Fruit fly (Drosophila melanogaster) whole organism, embryonic: Measurements from ENCODE around the gene CG46439.
A peak's percentile ranks its signal among the peaks of the same experiment; 100 is the strongest.

Source experiments
- Atf-2 ChIP-seq: fragments of 200-800 bp; sonication (Bioruptor generic); optimal IDR thresholded peaks from 2 replicates; lab custom pipeline; 2016; ENCODE audit warnings: missing biosample characterization, missing genetic modification characterization
- CG10274 ChIP-seq: fragments of 200-800 bp; sonication (Bioruptor generic); optimal IDR thresholded peaks from 3 replicates; lab custom pipeline; 2017; ENCODE audit warnings: missing biosample characterization, mild to moderate bottlenecking, missing genetic modification characterization
- CG10959 ChIP-seq: fragments of 200-800 bp; sonication (Bioruptor generic); IDR thresholded peaks from 2 replicates; pipeline ENCODE4 v1.3.6; 2022; ENCODE audit warnings: missing biosample characterization, missing genetic modification characterization
- CG11456 ChIP-seq: fragments of 200-800 bp; sonication (Bioruptor generic); IDR thresholded peaks from 3 replicates; pipeline ENCODE4 v1.3.6; 2022; ENCODE audit warnings: missing biosample characterization, missing genetic modification characterization
- CG13123 ChIP-seq: fragments of 200-800 bp; sonication (Bioruptor generic); optimal IDR thresholded peaks from 2 replicates; lab custom pipeline; 2016; ENCODE audit warnings: missing biosample characterization, missing genetic modification characterization
- CG13287 ChIP-seq: fragments of 200-800 bp; sonication (Bioruptor generic); IDR thresholded peaks from 2 replicates; pipeline ENCODE4 v1.3.6; 2022; ENCODE audit warnings: missing biosample characterization, missing genetic modification characterization; ENCODE audit not compliant: partially characterized antibody
- CG13424 ChIP-seq: fragments of 200-800 bp; sonication (Bioruptor generic); optimal IDR thresholded peaks from 2 replicates; lab custom pipeline; 2019; ENCODE audit warnings: missing biosample characterization, mild to moderate bottlenecking, missing genetic modification characterization, moderate library complexity
- CG16815 ChIP-seq: fragments of 200-800 bp; sonication (Bioruptor generic); optimal IDR thresholded peaks from 3 replicates; lab custom pipeline; 2017; ENCODE audit warnings: missing biosample characterization, mild to moderate bottlenecking, missing genetic modification characterization
- CG17186 ChIP-seq: fragments of 200-800 bp; sonication (Bioruptor generic); optimal IDR thresholded peaks from 3 replicates; lab custom pipeline; 2017; ENCODE audit warnings: missing biosample characterization, missing genetic modification reagents, missing genetic modification characterization
- CG17328 ChIP-seq: fragments of 200-800 bp; sonication (Bioruptor generic); IDR thresholded peaks from 2 replicates; pipeline ENCODE4 v1.3.6; 2022; ENCODE audit warnings: missing biosample characterization, missing genetic modification characterization
- CG2678 ChIP-seq: fragments of 200-800 bp; sonication (Bioruptor generic); optimal IDR thresholded peaks from 3 replicates; lab custom pipeline; 2019; ENCODE audit warnings: missing biosample characterization, mild to moderate bottlenecking, missing genetic modification characterization, moderate library complexity
- CG2875 ChIP-seq: fragments of 200-800 bp; sonication (Bioruptor generic); optimal IDR thresholded peaks from 2 replicates; lab custom pipeline; 2017; ENCODE audit warnings: missing biosample characterization, mild to moderate bottlenecking, missing genetic modification characterization, missing genetic modification reagents
- CG3065 ChIP-seq: fragments of 200-800 bp; sonication (Bioruptor generic); optimal IDR thresholded peaks from 2 replicates; lab custom pipeline; 2016; ENCODE audit warnings: missing biosample characterization, missing genetic modification characterization
- CG31365 ChIP-seq: fragments of 200-800 bp; sonication (Bioruptor generic); optimal IDR thresholded peaks from 2 replicates; lab custom pipeline; 2018; ENCODE audit warnings: missing biosample characterization, mild to moderate bottlenecking, missing genetic modification characterization
- CG3163 ChIP-seq: fragments of 200-800 bp; sonication (Bioruptor generic); optimal IDR thresholded peaks from 3 replicates; lab custom pipeline; 2016; ENCODE audit warnings: missing biosample characterization, missing genetic modification characterization
- CG4282 ChIP-seq: fragments of 200-800 bp; sonication (Bioruptor generic); optimal IDR thresholded peaks from 2 replicates; lab custom pipeline; 2016; ENCODE audit warnings: missing biosample characterization, missing genetic modification characterization
- CG4730 ChIP-seq: fragments of 200-800 bp; sonication (Bioruptor generic); IDR thresholded peaks from 2 replicates; pipeline ENCODE4 v1.3.6; 2022; ENCODE audit warnings: missing biosample characterization, missing genetic modification characterization
- CG6654 ChIP-seq: fragments of 200-800 bp; sonication (Bioruptor generic); optimal IDR thresholded peaks from 2 replicates; lab custom pipeline; 2017; ENCODE audit warnings: missing biosample characterization, mild to moderate bottlenecking, missing genetic modification characterization
- CG7372 ChIP-seq: fragments of 200-800 bp; sonication (Bioruptor generic); IDR thresholded peaks from 2 replicates; pipeline ENCODE4 v1.3.6; 2022; ENCODE audit warnings: missing biosample characterization, missing genetic modification characterization
- CG7987 ChIP-seq: fragments of 200-800 bp; sonication (Bioruptor generic); optimal IDR thresholded peaks from 2 replicates; lab custom pipeline; 2018; ENCODE audit warnings: missing biosample characterization, mild to moderate bottlenecking, missing genetic modification characterization, moderate library complexity
- CG8359 ChIP-seq: fragments of 200-800 bp; sonication (Bioruptor generic); optimal IDR thresholded peaks from 2 replicates; lab custom pipeline; 2017; ENCODE audit warnings: missing biosample characterization, mild to moderate bottlenecking, missing genetic modification characterization, borderline replicate concordance
- CG8765 ChIP-seq: fragments of 200-800 bp; sonication (Bioruptor generic); IDR thresholded peaks from 2 replicates; pipeline ENCODE4 v1.3.6; 2022; ENCODE audit warnings: missing biosample characterization, missing genetic modification characterization
- Dbx ChIP-seq: fragments of 200-800 bp; sonication (Bioruptor generic); IDR thresholded peaks from 3 replicates; pipeline ENCODE4 v1.3.6; 2022; ENCODE audit warnings: missing biosample characterization, missing genetic modification characterization
- Dip2 ChIP-seq: fragments of 200-800 bp; sonication (Bioruptor generic); IDR thresholded peaks from 2 replicates; pipeline ENCODE4 v1.3.6; 2022; ENCODE audit warnings: missing biosample characterization, missing genetic modification characterization
- Dip3 ChIP-seq: fragments of 200-800 bp; sonication (Bioruptor generic); optimal IDR thresholded peaks from 3 replicates; lab custom pipeline; 2016; ENCODE audit warnings: missing biosample characterization, missing genetic modification characterization
- Doc3 ChIP-seq: fragments of 200-800 bp; sonication (Bioruptor generic); IDR thresholded peaks from 3 replicates; pipeline ENCODE4 v1.3.6; 2022; ENCODE audit warnings: missing biosample characterization, missing genetic modification characterization; ENCODE audit not compliant: partially characterized antibody
- ERR ChIP-seq: fragments of 200-800 bp; sonication (Bioruptor generic); optimal IDR thresholded peaks from 2 replicates; lab custom pipeline; 2016; ENCODE audit warnings: missing biosample characterization, missing genetic modification characterization
- Elba2 ChIP-seq: fragments of 200-800 bp; sonication (Bioruptor generic); optimal IDR thresholded peaks from 3 replicates; lab custom pipeline; 2016; ENCODE audit warnings: missing biosample characterization, missing genetic modification characterization
- Fer1 ChIP-seq: fragments of 200-800 bp; sonication (Bioruptor generic); optimal IDR thresholded peaks from 2 replicates; lab custom pipeline; 2017; ENCODE audit warnings: missing biosample characterization, mild to moderate bottlenecking, missing genetic modification characterization
- Fer3 ChIP-seq: fragments of 200-800 bp; sonication (Bioruptor generic); optimal IDR thresholded peaks from 2 replicates; lab custom pipeline; 2018; ENCODE audit warnings: missing biosample characterization, mild to moderate bottlenecking, missing genetic modification characterization, moderate library complexity
- H15 ChIP-seq: fragments of 200-800 bp; sonication (Bioruptor generic); IDR thresholded peaks from 3 replicates; pipeline ENCODE4 v1.3.6; 2022; ENCODE audit warnings: missing biosample characterization, missing genetic modification characterization
- Hand ChIP-seq: fragments of 200-800 bp; sonication (Bioruptor generic); optimal IDR thresholded peaks from 2 replicates; lab custom pipeline; 2017; ENCODE audit warnings: mild to moderate bottlenecking, missing biosample characterization, missing genetic modification reagents, missing genetic modification characterization
- Hmx ChIP-seq: fragments of 200-800 bp; sonication (Bioruptor generic); optimal IDR thresholded peaks from 2 replicates; lab custom pipeline; 2016; ENCODE audit warnings: missing biosample characterization, missing genetic modification characterization
- Lim3 ChIP-seq: fragments of 200-800 bp; sonication (Bioruptor generic); IDR thresholded peaks from 2 replicates; pipeline ENCODE4 v1.3.6; 2022; ENCODE audit warnings: missing biosample characterization, missing genetic modification characterization
- Scr ChIP-seq: fragments of 200-800 bp; sonication (Bioruptor generic); IDR thresholded peaks from 2 replicates; pipeline ENCODE4 v1.3.6; 2022; ENCODE audit warnings: missing biosample characterization, missing genetic modification characterization; ENCODE audit not compliant: partially characterized antibody
- Stat92E ChIP-seq, 3 experiments: fragments of >200 bp in 2 of 3; fragments of 200-800 bp in 1 of 3; sonication (Bioruptor generic) in 1 of 3; optimal IDR thresholded peaks; 2 replicates each; lab custom pipeline; 2017 to 2019; ENCODE audit warnings: missing biosample characterization in 3 of 3, missing genetic modification characterization in 3 of 3, mild to moderate bottlenecking in 1 of 3, moderate library complexity in 1 of 3
- bsh ChIP-seq, 2 experiments: fragments of 200-800 bp; sonication (Bioruptor generic); optimal IDR thresholded peaks; 2 replicates each; lab custom pipeline; 2017 to 2018; ENCODE audit warnings: mild to moderate bottlenecking in 2 of 2, missing biosample characterization in 2 of 2, missing genetic modification characterization in 2 of 2, moderate library complexity in 1 of 2
- cas ChIP-seq: fragments of 200-800 bp; sonication (Bioruptor generic); IDR thresholded peaks from 2 replicates; pipeline ENCODE4 v1.3.6; 2022; ENCODE audit warnings: missing biosample characterization, missing genetic modification characterization
- cato ChIP-seq: fragments of 200-800 bp; sonication (Bioruptor generic); optimal IDR thresholded peaks from 2 replicates; lab custom pipeline; 2016; ENCODE audit warnings: missing biosample characterization, missing genetic modification characterization, borderline replicate concordance
- chinmo ChIP-seq: fragments of 200-800 bp; sonication (Bioruptor generic); IDR thresholded peaks from 4 replicates; pipeline ENCODE4 v1.3.6; 2022; ENCODE audit warnings: missing biosample characterization, missing genetic modification characterization; ENCODE audit not compliant: partially characterized antibody
- da ChIP-seq: fragments of 200-800 bp; sonication (Bioruptor generic); optimal IDR thresholded peaks from 2 replicates; lab custom pipeline; 2016; ENCODE audit warnings: missing biosample characterization, missing genetic modification characterization
- fu2 ChIP-seq: fragments of 200-800 bp; sonication (Bioruptor generic); optimal IDR thresholded peaks from 2 replicates; lab custom pipeline; 2016; ENCODE audit warnings: missing biosample characterization, missing genetic modification characterization
- her ChIP-seq: fragments of 200-800 bp; sonication (Bioruptor generic); optimal IDR thresholded peaks from 2 replicates; lab custom pipeline; 2016; ENCODE audit warnings: missing biosample characterization, missing genetic modification characterization
- insv ChIP-seq, 2 experiments: fragments of 200-800 bp; sonication (Bioruptor generic); optimal IDR thresholded peaks; 3 replicates each; lab custom pipeline; 2016 to 2018; ENCODE audit warnings: missing biosample characterization in 2 of 2, missing genetic modification characterization in 2 of 2
- luna ChIP-seq: fragments of 200-800 bp; sonication (Bioruptor generic); optimal IDR thresholded peaks from 2 replicates; lab custom pipeline; 2016; ENCODE audit warnings: missing biosample characterization, missing genetic modification characterization
- maf-S ChIP-seq: fragments of 200-800 bp; sonication (Bioruptor generic); optimal IDR thresholded peaks from 2 replicates; lab custom pipeline; 2016; ENCODE audit warnings: missing biosample characterization, missing genetic modification characterization
- oc ChIP-seq: fragments of 200-800 bp; sonication (Bioruptor generic); optimal IDR thresholded peaks from 2 replicates; lab custom pipeline; 2018; ENCODE audit warnings: missing biosample characterization, mild to moderate bottlenecking, missing genetic modification characterization, moderate library complexity
- scrt ChIP-seq: fragments of 200-800 bp; sonication (Bioruptor generic); optimal IDR thresholded peaks from 2 replicates; lab custom pipeline; 2018; ENCODE audit warnings: missing biosample characterization, mild to moderate bottlenecking, missing genetic modification characterization, moderate library complexity
- tup ChIP-seq: fragments of 200-800 bp; sonication (Bioruptor generic); optimal IDR thresholded peaks from 2 replicates; lab custom pipeline; 2016; ENCODE audit warnings: missing biosample characterization, mild to moderate bottlenecking, missing genetic modification characterization, moderate library complexity
- vfl ChIP-seq: fragments of 200-800 bp; sonication (Bioruptor generic); optimal IDR thresholded peaks from 2 replicates; lab custom pipeline; 2016; ENCODE audit warnings: missing biosample characterization, missing genetic modification characterization

The CG46439 gene

DNA sequence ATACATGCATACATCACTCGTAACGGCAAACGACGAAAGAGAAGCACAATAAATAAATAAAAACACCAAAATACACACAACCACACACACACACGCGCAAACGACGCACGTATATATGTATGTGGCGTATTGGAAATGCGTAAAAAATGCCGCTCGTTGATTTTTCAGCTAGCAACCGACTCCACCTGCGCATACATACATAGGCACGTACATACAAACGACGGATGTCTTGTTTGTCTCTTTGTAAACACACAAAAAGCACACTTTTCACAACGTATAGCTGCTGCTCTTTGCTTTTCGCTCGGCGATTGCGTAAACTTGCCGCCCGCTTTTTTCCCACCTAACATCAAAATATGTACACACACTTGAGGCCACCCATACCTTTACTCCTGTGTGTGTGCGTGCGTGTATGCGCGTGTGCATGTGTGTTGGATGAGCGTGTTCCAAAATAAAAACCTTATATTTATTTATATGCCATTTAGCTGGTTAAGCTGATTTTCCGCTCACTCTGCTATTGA lies 23.9 kb upstream of the CG46439 start (continued):
- peak; percentile 80 for TF ChIP-seq Fer1 (GFP tag; lab: Kevin White, UChicago)
- TF ChIP-seq vfl, result no peak
- no peak for TF ChIP-seq CG10959 (GFP tag; lab: Robert Waterston, UW)
- no peak for TF ChIP-seq Dip3 (GFP tag; lab: Kevin White, UChicago)
- TF ChIP-seq Dbx, result 0 out of 3 replicates have a peak, but pooled peaks have one; percentile 17
- TF ChIP-seq chinmo, result peak; percentile 33; the same call in 1 of the 4 replicates
- peak; percentile 53 for TF ChIP-seq CG2678 (tag; lab: Kevin White, UChicago)
- TF ChIP-seq Doc3, result no peak
- no peak for TF ChIP-seq da
- TF ChIP-seq CG8359 (GFP tag; lab: Kevin White, UChicago), result no peak
- peak; percentile 71 for TF ChIP-seq CG31365
- TF ChIP-seq CG11456, result no peak
- no peak for TF ChIP-seq ERR (GFP tag; lab: Kevin White, UChicago)
- TF ChIP-seq Fer3 (tag; lab: Kevin White, UChicago), result no peak
- no peak for TF ChIP-seq CG13123 (GFP tag; lab: Kevin White, UChicago)
- TF ChIP-seq maf-S, result no peak
- no peak for TF ChIP-seq tup (GFP tag; lab: Kevin White, UChicago)
- no peak for TF ChIP-seq Atf-2 (GFP tag; lab: Kevin White, UChicago)
- no peak for TF ChIP-seq luna (GFP tag; lab: Kevin White, UChicago)
- no peak for TF ChIP-seq cato (GFP tag; lab: Kevin White, UChicago)
- no peak for TF ChIP-seq cas (GFP tag; lab: Robert Waterston, UW)
- no peak for TF ChIP-seq CG4282 (GFP tag; lab: Kevin White, UChicago)
- peak; percentile 38 for TF ChIP-seq CG13424 (tag; lab: Kevin White, UChicago)
- no peak for TF ChIP-seq Hmx (GFP tag; lab: Kevin White, UChicago)
- no peak for TF ChIP-seq CG3065 (GFP tag; lab: Kevin White, UChicago)
- no peak for TF ChIP-seq CG6654 (GFP tag; lab: Kevin White, UChicago)
- TF ChIP-seq CG7372 (GFP tag; lab: Robert Waterston, UW), result no peak
- TF ChIP-seq Elba2 (GFP tag; lab: Kevin White, UChicago), result peak; percentile 51
- TF ChIP-seq CG7987 (GFP tag; lab: Kevin White, UChicago), result peak; percentile 22
- no peak for TF ChIP-seq CG17186
- peak in 1 of 2 experiments; percentile 62 for TF ChIP-seq insv (GFP tag; optimal IDR thresholded peaks at IDR 0.05; lab: Kevin White, UChicago)
- no peak for TF ChIP-seq Lim3 (GFP tag; lab: Robert Waterston, UW)
- TF ChIP-seq bsh (GFP tag; optimal IDR thresholded peaks at IDR 0.05; lab: Kevin White, UChicago), result no peak
- TF ChIP-seq Hand, result no peak
- no peak for TF ChIP-seq CG16815
- 0 out of 2 replicates have a peak, but pooled peaks have one; percentile 20 for TF ChIP-seq CG17328 (GFP tag; lab: Robert Waterston, UW)
- TF ChIP-seq CG3163, result peak; percentile 65
- no peak for TF ChIP-seq her
- TF ChIP-seq CG4730, result no peak
- TF ChIP-seq scrt (GFP tag; lab: Kevin White, UChicago), result peak; percentile 41
- no peak for TF ChIP-seq Dip2 (GFP tag; lab: Robert Waterston, UW)
- TF ChIP-seq Scr (GFP tag; lab: Robert Waterston, UW), result no peak
- TF ChIP-seq oc (tag; lab: Kevin White, UChicago), result peak; percentile 9
- peak in 1 of 3 experiments; percentile 90 for TF ChIP-seq Stat92E (GFP tag; optimal IDR thresholded peaks at IDR 0.05; lab: Kevin White, UChicago)
- TF ChIP-seq CG2875, result peak; percentile 35
- no peak for TF ChIP-seq CG13287
- no peak for TF ChIP-seq CG10274 (GFP tag; lab: Kevin White, UChicago)
- TF ChIP-seq fu2 (GFP tag; lab: Kevin White, UChicago), result no peak
- no peak for TF ChIP-seq CG8765 (GFP tag; lab: Robert Waterston, UW)
- TF ChIP-seq H15 (GFP tag; lab: Robert Waterston, UW), result no peak
